Fruit fly (Drosophila melanogaster): ENCODE measurements around the gene CG33286.

dm6 chr3L:20949371-20950135 is 24.9 kb downstream of the CG33286 start, which contains the start of gene fng:
- TF ChIP-seq br (GFP tag; optimal IDR thresholded peaks at IDR 0.05) (no peak), CG9705 (GFP tag; optimal IDR thresholded peaks at IDR 0.05) (no peak), Hr78 (GFP tag; optimal IDR thresholded peaks at IDR 0.05) (no peak), sage (GFP tag; optimal IDR thresholded peaks at IDR 0.05) (no peak), Mio (GFP tag; optimal IDR thresholded peaks at IDR 0.05) (no peak), Rel (GFP tag; optimal IDR thresholded peaks at IDR 0.05) (no peak), Rel (tag; optimal IDR thresholded peaks at IDR 0.05) (no peak), Dfd (GFP tag; optimal IDR thresholded peaks at IDR 0.05) (no peak), dsf (GFP tag; optimal IDR thresholded peaks at IDR 0.05; ENCODE audit: borderline replicate concordance) (no peak), pan (optimal IDR thresholded peaks at IDR 0.05) (no peak), sv (GFP tag; optimal IDR thresholded peaks at IDR 0.05) (no peak), lola (GFP tag; optimal IDR thresholded peaks at IDR 0.05) (no peak), fru (GFP tag; optimal IDR thresholded peaks at IDR 0.05) (no peak), Vsx2 (GFP tag; optimal IDR thresholded peaks at IDR 0.05; ENCODE audit: partially characterized antibody) (peak; percentile 89)

Data from whole organism, wandering third instar larva.